Comparison of ENCODE assay signal across 4 worm cellular contexts in the genomic region with DNA sequence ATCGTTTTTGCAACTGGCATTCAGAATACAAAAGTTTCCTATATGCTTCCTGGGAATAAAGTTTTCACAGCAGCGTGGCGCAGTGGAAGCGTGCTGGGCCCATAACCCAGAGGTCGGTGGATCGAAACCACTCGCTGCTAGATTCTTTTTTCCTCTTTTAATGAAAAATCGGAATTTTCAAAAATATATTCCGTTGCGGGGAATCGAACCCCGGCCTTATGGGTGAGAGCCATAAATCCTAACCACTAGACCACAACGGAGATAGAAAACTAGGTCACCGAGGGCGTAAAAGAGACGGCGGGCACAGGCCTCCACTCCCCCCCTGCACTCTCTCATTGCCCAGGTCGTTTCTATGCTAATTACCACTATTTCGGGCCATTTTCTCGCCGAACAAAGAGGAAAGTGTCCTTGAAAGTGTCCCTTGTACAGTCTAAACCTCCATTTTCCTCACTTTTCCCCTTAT.
TF ChIP-seq lines count a peak whose summit lies in the region.

Gene Y22D7AL.6 (plus strand): TSS at position 413 of the 463 bp plus-strand sequence.

TF ChIP-seq in whole organism, L2 larva, 48 proteins besides CTCF, POLR2A, EP300 and RAD21 (continued from another document):
- TF ChIP-seq nhr-237 (tag; optimal IDR thresholded peaks at IDR 0.05; lab: Kevin White, UChicago) (no peak), ztf-1 (GFP tag; conservative IDR thresholded peaks at IDR 0.05; lab: Robert Waterston, UW) (no peak), skn-1 (tag; optimal IDR thresholded peaks at IDR 0.05; lab: Kevin White, UChicago) (no peak), zag-1 (tag; optimal IDR thresholded peaks at IDR 0.05; lab: Kevin White, UChicago) (no peak), aly-2 (tag; optimal IDR thresholded peaks at IDR 0.05; lab: Kevin White, UChicago) (no peak), mab-5 (tag; optimal IDR thresholded peaks at IDR 0.05; lab: Kevin White, UChicago) (no peak), nhr-25 (tag; optimal IDR thresholded peaks at IDR 0.05; lab: Kevin White, UChicago) (no peak), nhr-10 (tag; optimal IDR thresholded peaks at IDR 0.05; lab: Kevin White, UChicago) (no peak), crh-2 (tag; optimal IDR thresholded peaks at IDR 0.05; lab: Kevin White, UChicago) (no peak), ZK546.5 (tag; optimal IDR thresholded peaks at IDR 0.05; lab: Kevin White, UChicago) (no peak), lin-13 (GFP tag; optimal IDR thresholded peaks at IDR 0.05; lab: Kevin White, UChicago) (peak; percentile 35), unc-62 (GFP tag; optimal IDR thresholded peaks at IDR 0.05; lab: Kevin White, UChicago) (no peak), nhr-129 (tag; optimal IDR thresholded peaks at IDR 0.05; lab: Kevin White, UChicago) (no peak), blmp-1 (tag; optimal IDR thresholded peaks at IDR 0.05; lab: Kevin White, UChicago; ENCODE audit: insufficient read depth) (peak; percentile 21), dmd-4 (tag; optimal IDR thresholded peaks at IDR 0.05; lab: Kevin White, UChicago) (no peak), nhr-12 (tag; optimal IDR thresholded peaks at IDR 0.05; lab: Kevin White, UChicago) (no peak), ceh-16 (tag; optimal IDR thresholded peaks at IDR 0.05; lab: Kevin White, UChicago) (no peak), nhr-6 (tag; optimal IDR thresholded peaks at IDR 0.05; lab: Kevin White, UChicago) (no peak), elt-3 (tag; optimal IDR thresholded peaks at IDR 0.05; lab: Kevin White, UChicago) (no peak), gmeb-1 (tag; optimal IDR thresholded peaks at IDR 0.05; lab: Kevin White, UChicago) (peak; percentile 37), snpc-4 (tag; optimal IDR thresholded peaks at IDR 0.05; lab: Kevin White, UChicago) (no peak), mbf-1 (tag; optimal IDR thresholded peaks at IDR 0.05; lab: Kevin White, UChicago) (no peak), unc-55 (GFP tag; optimal IDR thresholded peaks at IDR 0.05; lab: Kevin White, UChicago) (peak; percentile 3), mdl-1 (tag; optimal IDR thresholded peaks at IDR 0.05; lab: Kevin White, UChicago) (no peak), lin-39 (tag; optimal IDR thresholded peaks at IDR 0.05; lab: Kevin White, UChicago) (no peak), nhr-11 (tag; optimal IDR thresholded peaks at IDR 0.05; lab: Kevin White, UChicago) (no peak)

TF ChIP-seq in whole organism, L4 larva, 104 proteins besides CTCF, POLR2A, EP300 and RAD21 (continued from another document and continues in another):
- TF ChIP-seq daf-16 (GFP tag; optimal IDR thresholded peaks at IDR 0.05; lab: Kevin White, UChicago) (peak; percentile 49 to 90), daf-16 (tag; optimal IDR thresholded peaks at IDR 0.05; lab: Kevin White, UChicago) (peak; percentile 46), mep-1 (tag; optimal IDR thresholded peaks at IDR 0.05; lab: Kevin White, UChicago) (no peak), arid-1 (GFP tag; conservative IDR thresholded peaks at IDR 0.05; lab: Robert Waterston, UW) (peak; percentile 84), Y75B8A.6 (GFP tag; IDR thresholded peaks at IDR 0.05; lab: Robert Waterston, UW) (no peak), nhr-102 (tag; optimal IDR thresholded peaks at IDR 0.05; lab: Kevin White, UChicago) (peak; percentile 64), ceh-62 (tag; optimal IDR thresholded peaks at IDR 0.05; lab: Kevin White, UChicago) (no peak), ztf-11 (tag; optimal IDR thresholded peaks at IDR 0.05; lab: Kevin White, UChicago) (no peak), egl-43 (GFP tag; IDR thresholded peaks at IDR 0.05; lab: Robert Waterston, UW) (peak; percentile 95), zfp-2 (tag; optimal IDR thresholded peaks at IDR 0.05; lab: Kevin White, UChicago) (peak; percentile 33), mdt-29 (GFP tag; IDR thresholded peaks at IDR 0.05; lab: Robert Waterston, UW) (peak; percentile 83), sdz-12 (GFP tag; optimal IDR thresholded peaks at IDR 0.05; lab: Kevin White, UChicago) (no peak), F37D6.2 (tag; optimal IDR thresholded peaks at IDR 0.05; lab: Kevin White, UChicago) (peak; percentile 52), rbr-2 (tag; optimal IDR thresholded peaks at IDR 0.05; lab: Kevin White, UChicago) (peak; percentile 50), ceh-32 (tag; optimal IDR thresholded peaks at IDR 0.05; lab: Kevin White, UChicago; ENCODE audit: poor library complexity) (no peak), dpl-1 (GFP tag; optimal IDR thresholded peaks at IDR 0.05; lab: Kevin White, UChicago) (no peak), F26F4.8 (GFP tag; conservative IDR thresholded peaks at IDR 0.05; lab: Robert Waterston, UW) (peak; percentile 97), snpc-1.2 (GFP tag; IDR thresholded peaks at IDR 0.05; lab: Robert Waterston, UW) (peak; percentile 79), spr-3 (GFP tag; optimal IDR thresholded peaks at IDR 0.05; lab: Kevin White, UChicago) (peak; percentile 79), daf-12 (tag; optimal IDR thresholded peaks at IDR 0.05; lab: Kevin White, UChicago) (no peak), pqm-1 (tag; optimal IDR thresholded peaks at IDR 0.05; lab: Kevin White, UChicago) (no peak), aly-2 (tag; optimal IDR thresholded peaks at IDR 0.05; lab: Kevin White, UChicago) (no peak), hlh-11 (tag; optimal IDR thresholded peaks at IDR 0.05; lab: Kevin White, UChicago) (peak; percentile 11), lsy-2 (tag; optimal IDR thresholded peaks at IDR 0.05; lab: Kevin White, UChicago) (peak in 1 of 2 experiments; percentile 36), nhr-76 (tag; optimal IDR thresholded peaks at IDR 0.05; lab: Kevin White, UChicago) (no peak), dmd-9 (GFP tag; IDR thresholded peaks at IDR 0.05; lab: Robert Waterston, UW) (0 out of 2 replicates have a peak, but pooled peaks have one; percentile 12), mxl-2 (GFP tag; conservative IDR thresholded peaks at IDR 0.05; lab: Robert Waterston, UW) (no peak), lin-13 (GFP tag; optimal IDR thresholded peaks at IDR 0.05; lab: Kevin White, UChicago) (peak; percentile 90), daf-8 (GFP tag; IDR thresholded peaks at IDR 0.05; lab: Robert Waterston, UW) (no peak), mes-2 (tag; optimal IDR thresholded peaks at IDR 0.05; lab: Kevin White, UChicago; ENCODE audit: poor library complexity, severe bottlenecking) (peak; percentile 65), zag-1 (tag; optimal IDR thresholded peaks at IDR 0.05; lab: Kevin White, UChicago) (no peak), nhr-41 (GFP tag; IDR thresholded peaks at IDR 0.05; lab: Robert Waterston, UW) (no peak), nhr-6 (tag; optimal IDR thresholded peaks at IDR 0.05; lab: Kevin White, UChicago) (no peak), lim-7 (GFP tag; IDR thresholded peaks at IDR 0.05; lab: Robert Waterston, UW) (peak; percentile 91), egl-27 (tag; optimal IDR thresholded peaks at IDR 0.05; lab: Kevin White, UChicago) (no peak)

TF ChIP-seq in whole organism, late embryonic, 69 proteins besides CTCF, POLR2A, EP300 and RAD21 (continued from another document and continues in another):
- TF ChIP-seq F13H6.1 (tag; optimal IDR thresholded peaks at IDR 0.05; lab: Kevin White, UChicago), result peak; percentile 23
- peak; percentile 48 for TF ChIP-seq ceh-19 (GFP tag; optimal IDR thresholded peaks at IDR 0.05; lab: Kevin White, UChicago)
- TF ChIP-seq ceh-45 (GFP tag; IDR thresholded peaks at IDR 0.05; lab: Robert Waterston, UW), result no peak
- TF ChIP-seq odd-2 (tag; optimal IDR thresholded peaks at IDR 0.05; lab: Kevin White, UChicago), result no peak
- TF ChIP-seq fkh-10 (GFP tag; optimal IDR thresholded peaks at IDR 0.05; lab: Kevin White, UChicago), result no peak
- TF ChIP-seq ceh-2 (tag; optimal IDR thresholded peaks at IDR 0.05; lab: Kevin White, UChicago), result peak; percentile 39
- peak; percentile 83 for TF ChIP-seq hlh-6 (tag; optimal IDR thresholded peaks at IDR 0.05; lab: Kevin White, UChicago)
- no peak for TF ChIP-seq pag-3 (tag; optimal IDR thresholded peaks at IDR 0.05; lab: Kevin White, UChicago; ENCODE audit: borderline replicate concordance)
- TF ChIP-seq rnt-1 (tag; optimal IDR thresholded peaks at IDR 0.05; lab: Kevin White, UChicago), result peak; percentile 25
- no peak for TF ChIP-seq pha-4 (tag; optimal IDR thresholded peaks at IDR 0.05; lab: Kevin White, UChicago)
- no peak for TF ChIP-seq ama-1 (optimal IDR thresholded peaks at IDR 0.05; lab: Kevin White, UChicago)
- no peak for TF ChIP-seq pqm-1 (tag; optimal IDR thresholded peaks at IDR 0.05; lab: Kevin White, UChicago)
- TF ChIP-seq ceh-30 (tag; optimal IDR thresholded peaks at IDR 0.05; lab: Kevin White, UChicago), result no peak
- peak; percentile 62 for TF ChIP-seq pat-9 (tag; optimal IDR thresholded peaks at IDR 0.05; lab: Kevin White, UChicago)
- peak; percentile 73 for TF ChIP-seq sox-2 (GFP tag; IDR thresholded peaks at IDR 0.05; lab: Robert Waterston, UW)
- TF ChIP-seq C08G9.2 (tag; optimal IDR thresholded peaks at IDR 0.05; lab: Kevin White, UChicago), result peak; percentile 77
- TF ChIP-seq unc-86 (tag; optimal IDR thresholded peaks at IDR 0.05; lab: Kevin White, UChicago), result peak; percentile 59
- TF ChIP-seq nhr-232 (tag; optimal IDR thresholded peaks at IDR 0.05; lab: Kevin White, UChicago), result peak; percentile 62
- TF ChIP-seq ztf-16 (tag; optimal IDR thresholded peaks at IDR 0.05; lab: Kevin White, UChicago), result peak; percentile 74
- TF ChIP-seq ceh-34 (tag; optimal IDR thresholded peaks at IDR 0.05; lab: Kevin White, UChicago), result peak; percentile 45
- TF ChIP-seq hlh-13 (GFP tag; optimal IDR thresholded peaks at IDR 0.05; lab: Kevin White, UChicago), result peak; percentile 60
- TF ChIP-seq che-1 (tag; optimal IDR thresholded peaks at IDR 0.05; lab: Kevin White, UChicago), result peak; percentile 76
- no peak for TF ChIP-seq unc-55 (GFP tag; optimal IDR thresholded peaks at IDR 0.05; lab: Kevin White, UChicago)
- peak; percentile 40 for TF ChIP-seq syd-9 (tag; optimal IDR thresholded peaks at IDR 0.05; lab: Kevin White, UChicago)
- TF ChIP-seq hlh-30 (tag; optimal IDR thresholded peaks at IDR 0.05; lab: Kevin White, UChicago; ENCODE audit: insufficient read depth), result no peak
- peak; percentile 64 for TF ChIP-seq fax-1 (tag; optimal IDR thresholded peaks at IDR 0.05; lab: Kevin White, UChicago)
- TF ChIP-seq tbx-7 (tag; optimal IDR thresholded peaks at IDR 0.05; lab: Kevin White, UChicago), result peak; percentile 37
- TF ChIP-seq Y22D7AL.16 (tag; optimal IDR thresholded peaks at IDR 0.05; lab: Kevin White, UChicago), result peak; percentile 32
- TF ChIP-seq ceh-24 (tag; optimal IDR thresholded peaks at IDR 0.05; lab: Kevin White, UChicago), result peak; percentile 22
- TF ChIP-seq elt-2 (tag; optimal IDR thresholded peaks at IDR 0.05; lab: Kevin White, UChicago), result peak; percentile 63
- TF ChIP-seq npax-4 (tag; optimal IDR thresholded peaks at IDR 0.05; lab: Kevin White, UChicago), result peak; percentile 43
- TF ChIP-seq lin-11 (tag; optimal IDR thresholded peaks at IDR 0.05; lab: Kevin White, UChicago), result peak; percentile 59
- peak; percentile 49 for TF ChIP-seq sdc-2 (tag; optimal IDR thresholded peaks at IDR 0.05; lab: Kevin White, UChicago)
- no peak for TF ChIP-seq ceh-14 (tag; optimal IDR thresholded peaks at IDR 0.05; lab: Kevin White, UChicago)
- peak; percentile 44 for TF ChIP-seq ceh-9 (tag; optimal IDR thresholded peaks at IDR 0.05; lab: Kevin White, UChicago)
- TF ChIP-seq ahr-1 (tag; optimal IDR thresholded peaks at IDR 0.05; lab: Kevin White, UChicago), result peak; percentile 55
- no peak for TF ChIP-seq elt-4 (tag; optimal IDR thresholded peaks at IDR 0.05; lab: Kevin White, UChicago)
- no peak for TF ChIP-seq pax-1 (tag; optimal IDR thresholded peaks at IDR 0.05; lab: Kevin White, UChicago)

TF ChIP-seq in whole organism, mixed stage, embryonic, 35 proteins besides CTCF, POLR2A, EP300 and RAD21 (continued from another document):
- TF ChIP-seq nhr-12 (tag; optimal IDR thresholded peaks at IDR 0.05; lab: Kevin White, UChicago) (no peak), ces-1 (GFP tag; optimal IDR thresholded peaks at IDR 0.05; lab: Kevin White, UChicago) (no peak), tbx-8 (GFP tag; optimal IDR thresholded peaks at IDR 0.05; lab: Kevin White, UChicago) (peak; percentile 18), sptf-1 (tag; optimal IDR thresholded peaks at IDR 0.05; lab: Kevin White, UChicago) (peak; percentile 86), lin-13 (tag; optimal IDR thresholded peaks at IDR 0.05; lab: Kevin White, UChicago) (peak; percentile 56), mab-5 (tag; optimal IDR thresholded peaks at IDR 0.05; lab: Kevin White, UChicago) (no peak), snpc-4 (tag; optimal IDR thresholded peaks at IDR 0.05; lab: Kevin White, UChicago) (no peak), nhr-28 (tag; optimal IDR thresholded peaks at IDR 0.05; lab: Kevin White, UChicago) (no peak)
